Worm (Caenorhabditis elegans) whole organism, young adult: ENCODE results near the gene slc-17.5.

Experiments used
- B0019.2 ChIP-seq: fragments of 200-800 bp; sonication (Bioruptor generic); conservative IDR thresholded peaks from 2 replicates; pipeline ENCODE4 v1.3.6; 2022; ENCODE audit warnings: missing genetic modification reagents, missing genetic modification characterization, missing compliant biosample characterization
- F10E7.11 ChIP-seq: sonication (generic microtip); optimal IDR thresholded peaks from 2 replicates; lab custom pipeline; 2017; ENCODE audit warnings: mild to moderate bottlenecking, missing genetic modification characterization, moderate library complexity, missing compliant biosample characterization
- F22D6.2 ChIP-seq: sonication (generic microtip); optimal IDR thresholded peaks from 2 replicates; lab custom pipeline; 2016; ENCODE audit warnings: mild to moderate bottlenecking, missing genetic modification characterization, missing compliant biosample characterization
- F52B5.7 ChIP-seq: sonication (generic microtip); optimal IDR thresholded peaks from 2 replicates; lab custom pipeline; 2016; ENCODE audit warnings: mild to moderate bottlenecking, missing genetic modification characterization, missing compliant biosample characterization
- F57A8.1 ChIP-seq: fragments of 200-800 bp; sonication (Bioruptor generic); optimal IDR thresholded peaks from 2 replicates; lab custom pipeline; 2018; ENCODE audit warnings: mild to moderate bottlenecking, missing genetic modification characterization, moderate library complexity, missing compliant biosample characterization
- K11D2.4 ChIP-seq: fragments of 200-800 bp; sonication (Bioruptor generic); IDR thresholded peaks from 2 replicates; pipeline ENCODE4 v1.3.6; 2022; ENCODE audit warnings: missing genetic modification reagents, missing genetic modification characterization, missing compliant biosample characterization
- Y53F4B.3 ChIP-seq: fragments of 200-800 bp; sonication (Bioruptor generic); IDR thresholded peaks from 2 replicates; pipeline ENCODE4 v1.3.6; 2022; ENCODE audit warnings: missing genetic modification reagents, missing genetic modification characterization, missing compliant biosample characterization
- Y67H2A.10 ChIP-seq: fragments of 200-800 bp; sonication (Bioruptor generic); conservative IDR thresholded peaks from 2 replicates; pipeline ENCODE4 v1.3.6; 2022; ENCODE audit warnings: missing genetic modification reagents, missing genetic modification characterization, missing compliant biosample characterization
- Y79H2A.3 ChIP-seq: fragments of 200-800 bp; sonication (Bioruptor generic); conservative IDR thresholded peaks from 2 replicates; pipeline ENCODE4 v1.3.6; 2022; ENCODE audit warnings: missing genetic modification reagents, missing genetic modification characterization, missing compliant biosample characterization
- akir-1 ChIP-seq: fragments of 200-800 bp; sonication (Bioruptor generic); optimal IDR thresholded peaks from 2 replicates; lab custom pipeline; 2018; ENCODE audit warnings: mild to moderate bottlenecking, missing genetic modification characterization, moderate library complexity, missing compliant biosample characterization
- bed-2 ChIP-seq: fragments of 200-800 bp; sonication (Bioruptor generic); IDR thresholded peaks from 2 replicates; pipeline ENCODE4 v1.3.6; 2022; ENCODE audit warnings: missing genetic modification reagents, missing genetic modification characterization, missing compliant biosample characterization
- ceh-27 ChIP-seq: fragments of 200-800 bp; sonication (Bioruptor generic); optimal IDR thresholded peaks from 2 replicates; lab custom pipeline; 2018; ENCODE audit warnings: mild to moderate bottlenecking, missing genetic modification characterization, moderate library complexity, missing compliant biosample characterization
- ceh-40 ChIP-seq: fragments of 200-800 bp; sonication (Bioruptor generic); IDR thresholded peaks from 2 replicates; pipeline ENCODE4 v1.3.6; 2022; ENCODE audit warnings: missing genetic modification characterization, missing compliant biosample characterization
- ceh-58 ChIP-seq: fragments of 200-800 bp; sonication (Bioruptor generic); IDR thresholded peaks from 2 replicates; pipeline ENCODE4 v1.3.6; 2022; ENCODE audit warnings: missing genetic modification characterization, missing compliant biosample characterization
- ceh-79 ChIP-seq: sonication (generic microtip); optimal IDR thresholded peaks from 2 replicates; lab custom pipeline; 2017; ENCODE audit warnings: mild to moderate bottlenecking, missing genetic modification characterization, missing compliant biosample characterization
- dox-1 ChIP-seq: fragments of 200-800 bp; sonication (Bioruptor generic); IDR thresholded peaks from 2 replicates; pipeline ENCODE4 v1.3.6; 2022; ENCODE audit warnings: missing genetic modification reagents, missing genetic modification characterization, missing compliant biosample characterization
- egl-44 ChIP-seq: fragments of 200-800 bp; sonication (Bioruptor generic); IDR thresholded peaks from 2 replicates; pipeline ENCODE4 v1.3.6; 2022; ENCODE audit warnings: missing genetic modification reagents, missing genetic modification characterization, missing compliant biosample characterization
- egrh-3 ChIP-seq: fragments of 200-800 bp; sonication (Bioruptor generic); IDR thresholded peaks from 2 replicates; pipeline ENCODE4 v1.3.6; 2022; ENCODE audit warnings: missing genetic modification reagents, missing genetic modification characterization, missing compliant biosample characterization
- ekl-4 ChIP-seq: fragments of 200-800 bp; sonication (Bioruptor generic); IDR thresholded peaks from 2 replicates; pipeline ENCODE4 v1.3.6; 2022; ENCODE audit warnings: missing genetic modification reagents, missing genetic modification characterization, missing compliant biosample characterization
- ets-4 ChIP-seq: fragments of 200-800 bp; sonication (Bioruptor generic); optimal IDR thresholded peaks from 2 replicates; lab custom pipeline; 2018; ENCODE audit warnings: mild to moderate bottlenecking, missing genetic modification characterization, missing compliant biosample characterization
- hsf-1 ChIP-seq: fragments of 200-800 bp; sonication (Bioruptor generic); IDR thresholded peaks from 2 replicates; pipeline ENCODE4 v1.3.6; 2022; ENCODE audit warnings: missing genetic modification reagents, missing genetic modification characterization, missing compliant biosample characterization
- lsl-1 ChIP-seq: fragments of 200-800 bp; sonication (Bioruptor generic); optimal IDR thresholded peaks from 2 replicates; lab custom pipeline; 2018; ENCODE audit warnings: mild to moderate bottlenecking, missing genetic modification characterization, moderate library complexity, missing compliant biosample characterization
- lsy-27 ChIP-seq: sonication (generic microtip); optimal IDR thresholded peaks from 2 replicates; lab custom pipeline; 2017; ENCODE audit warnings: missing genetic modification characterization, mild to moderate bottlenecking, missing compliant biosample characterization, antibody characterized with exemption, missing genotype, borderline replicate concordance; ENCODE audit not compliant: insufficient read depth
- nfya-2 ChIP-seq: fragments of 200-800 bp; sonication (Bioruptor generic); IDR thresholded peaks from 2 replicates; pipeline ENCODE4 v1.3.6; 2022; ENCODE audit warnings: missing genetic modification reagents, missing genetic modification characterization, missing compliant biosample characterization
- nhr-120 ChIP-seq: fragments of 200-800 bp; sonication (Bioruptor generic); IDR thresholded peaks from 2 replicates; pipeline ENCODE4 v1.3.6; 2022; ENCODE audit warnings: missing genetic modification characterization, missing compliant biosample characterization
- nhr-80 ChIP-seq: sonication (generic microtip); optimal IDR thresholded peaks from 2 replicates; lab custom pipeline; 2016; ENCODE audit warnings: missing genetic modification characterization, missing compliant biosample characterization
- nhr-90 ChIP-seq: sonication (generic microtip); optimal IDR thresholded peaks from 2 replicates; lab custom pipeline; 2016; ENCODE audit warnings: missing genotype, mild to moderate bottlenecking, missing genetic modification characterization, missing compliant biosample characterization
- rcor-1 ChIP-seq: fragments of 200-800 bp; sonication (Bioruptor generic); IDR thresholded peaks from 2 replicates; pipeline ENCODE4 v1.3.6; 2022; ENCODE audit warnings: missing genetic modification reagents, missing genetic modification characterization, missing compliant biosample characterization
- repo-1 ChIP-seq: sonication (generic microtip); optimal IDR thresholded peaks from 2 replicates; lab custom pipeline; 2017; ENCODE audit warnings: mild to moderate bottlenecking, missing genetic modification characterization, missing compliant biosample characterization
- rpc-1 ChIP-seq, 2 experiments: fragments of 150-350 bp in 1 of 2; sonication (generic microtip) in 1 of 2; optimal IDR thresholded peaks; 2 replicates each; lab custom pipeline; 2014 to 2018; ENCODE audit warnings: missing biosample characterization in 1 of 2, missing genetic modification characterization in 1 of 2, missing genetic modification reagents in 1 of 2, missing genotype in 1 of 2
- sdz-38 ChIP-seq: sonication (generic microtip); optimal IDR thresholded peaks from 2 replicates; lab custom pipeline; 2016; ENCODE audit warnings: missing genotype, missing genetic modification characterization, missing compliant biosample characterization
- snpc-1.3 ChIP-seq: sonication (generic microtip); optimal IDR thresholded peaks from 2 replicates; lab custom pipeline; 2017; ENCODE audit warnings: missing genetic modification characterization, mild to moderate bottlenecking, missing compliant biosample characterization, antibody characterized with exemption, moderate library complexity, missing genotype, missing genetic modification reagents; ENCODE audit not compliant: insufficient read depth
- somi-1 ChIP-seq: fragments of 200-800 bp; sonication (Bioruptor generic); optimal IDR thresholded peaks from 2 replicates; lab custom pipeline; 2018; ENCODE audit warnings: mild to moderate bottlenecking, missing genetic modification characterization, missing compliant biosample characterization
- tbp1 ChIP-seq: fragments of 200-800 bp; sonication (Bioruptor generic); optimal IDR thresholded peaks from 2 replicates; lab custom pipeline; 2018; ENCODE audit warnings: mild to moderate bottlenecking, missing genetic modification characterization, missing compliant biosample characterization
- ztf-18 ChIP-seq: sonication (generic microtip); optimal IDR thresholded peaks from 2 replicates; lab custom pipeline; 2016; ENCODE audit warnings: missing genotype, mild to moderate bottlenecking, missing genetic modification characterization, missing compliant biosample characterization
- ztf-22 ChIP-seq: fragments of 200-800 bp; sonication (Bioruptor generic); optimal IDR thresholded peaks from 2 replicates; lab custom pipeline; 2018; ENCODE audit warnings: mild to moderate bottlenecking, missing genetic modification characterization, moderate library complexity, missing compliant biosample characterization
- ztf-26 ChIP-seq: sonication (generic microtip); optimal IDR thresholded peaks from 2 replicates; lab custom pipeline; 2017; ENCODE audit warnings: missing genetic modification characterization, missing compliant biosample characterization
- ztf-3 ChIP-seq: fragments of 200-800 bp; sonication (Bioruptor generic); optimal IDR thresholded peaks from 2 replicates; lab custom pipeline; 2018; ENCODE audit warnings: mild to moderate bottlenecking, missing genetic modification characterization, missing compliant biosample characterization

The slc-17.5 gene

DNA sequence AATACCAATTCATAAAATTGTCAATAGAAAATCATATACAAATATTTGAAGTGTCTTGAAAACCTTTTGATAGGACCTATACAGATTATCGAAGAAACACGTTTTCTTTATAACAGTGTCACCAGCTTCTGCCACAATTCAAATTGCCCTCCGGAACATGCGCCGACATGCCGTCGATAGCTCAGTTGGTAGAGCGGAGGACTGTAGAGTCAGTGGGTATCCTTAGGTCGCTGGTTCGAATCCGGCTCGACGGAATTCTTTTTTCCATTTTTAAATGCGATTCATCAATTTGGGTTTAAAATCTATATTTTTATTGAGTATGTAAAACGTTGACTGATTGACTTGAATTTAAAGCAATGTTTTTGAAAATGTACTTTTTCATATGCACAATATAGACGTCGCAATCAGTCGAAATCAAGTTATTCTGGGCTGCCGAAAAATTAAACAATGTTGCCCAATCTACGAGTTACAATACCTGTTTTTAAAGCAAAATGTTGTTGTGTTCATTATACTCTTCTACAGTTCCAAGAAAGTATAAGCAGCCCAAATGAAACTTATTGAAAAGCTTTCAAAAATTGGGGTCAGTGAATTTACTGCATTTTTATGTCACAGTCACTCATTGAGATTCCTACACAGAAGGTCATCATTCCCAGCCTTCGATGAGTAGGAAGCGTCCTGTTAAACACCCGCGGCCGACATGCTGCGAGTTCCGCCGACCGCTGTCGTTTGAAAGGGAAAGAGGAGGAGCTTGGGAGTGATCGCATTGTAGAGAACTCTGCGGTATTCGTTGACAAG lies 37.2 kb downstream of the slc-17.5 start (continued):
- TF ChIP-seq somi-1 (GFP tag; lab: Kevin White, UChicago) (peak; percentile 11), F10E7.11 (tag; lab: Kevin White, UChicago) (no peak), nfya-2 (GFP tag; lab: Robert Waterston, UW) (0 out of 2 replicates have a peak, but pooled peaks have one; percentile 31), Y79H2A.3 (GFP tag; lab: Robert Waterston, UW) (no peak), repo-1 (tag; lab: Kevin White, UChicago) (peak; percentile 79), ceh-27 (GFP tag; lab: Kevin White, UChicago) (peak; percentile 42), K11D2.4 (no peak), egrh-3 (GFP tag; lab: Robert Waterston, UW) (no peak), nhr-120 (no peak), ceh-40 (GFP tag; lab: Robert Waterston, UW) (no peak), egl-44 (GFP tag; lab: Robert Waterston, UW) (0 out of 2 replicates have a peak, but pooled peaks have one; percentile 34), F57A8.1 (GFP tag; lab: Kevin White, UChicago) (no peak), Y67H2A.10 (GFP tag; lab: Robert Waterston, UW) (no peak), ztf-22 (GFP tag; lab: Kevin White, UChicago) (no peak), lsy-27 (no peak), tbp1 (GFP tag; lab: Kevin White, UChicago) (peak; percentile 88), ztf-18 (tag; lab: Kevin White, UChicago) (peak; percentile 61), B0019.2 (GFP tag; lab: Robert Waterston, UW) (no peak), snpc-1.3 (tag; lab: Kevin White, UChicago) (peak; percentile 97), rcor-1 (peak; percentile 90), akir-1 (no peak), ekl-4 (GFP tag; lab: Robert Waterston, UW) (peak; percentile 80), rpc-1 (optimal IDR thresholded peaks at IDR 0.05; lab: Kevin White, UChicago) (peak; percentile 60), rpc-1 (tag; optimal IDR thresholded peaks at IDR 0.05; lab: Kevin White, UChicago) (peak; percentile 80), ztf-26 (tag; lab: Kevin White, UChicago) (peak; percentile 16), ets-4 (GFP tag; lab: Kevin White, UChicago) (no peak), bed-2 (GFP tag; lab: Robert Waterston, UW) (no peak), nhr-80 (peak; percentile 16), lsl-1 (peak; percentile 67), ztf-3 (GFP tag; lab: Kevin White, UChicago) (peak; percentile 46), nhr-90 (tag; lab: Kevin White, UChicago) (peak; percentile 16), hsf-1 (GFP tag; lab: Robert Waterston, UW) (peak; percentile 91), Y53F4B.3 (no peak), ceh-79 (tag; lab: Kevin White, UChicago) (no peak)
- TF ChIP-seq, all 124 proteins: peak for 60

ce11 chrV:8245457-8245856 lies 39.2 kb downstream of the slc-17.5 start, which contains the start of gene C16D9.5:
Gene C16D9.5 (minus strand): TSS chrV:8245557.
- TF ChIP-seq F52B5.7 (tag; lab: Kevin White, UChicago) (no peak), tbp1 (GFP tag; lab: Kevin White, UChicago) (no peak), ceh-40 (GFP tag; lab: Robert Waterston, UW) (no peak), F22D6.2 (tag; lab: Kevin White, UChicago) (no peak), bed-2 (GFP tag; lab: Robert Waterston, UW) (no peak), ceh-58 (GFP tag; lab: Robert Waterston, UW) (no peak), dox-1 (GFP tag; lab: Robert Waterston, UW) (no peak), rpc-1 (optimal IDR thresholded peaks at IDR 0.05; lab: Kevin White, UChicago) (no peak), rpc-1 (tag; optimal IDR thresholded peaks at IDR 0.05; lab: Kevin White, UChicago) (no peak), hsf-1 (GFP tag; lab: Robert Waterston, UW) (no peak), sdz-38 (tag; lab: Kevin White, UChicago) (no peak)
